Worm (Caenorhabditis elegans): Measurements from ENCODE around the gene C13A2.4.

ce11 chrV:7236694-7237093 is 42.5 kb upstream of the C13A2.4 start:
- TF ChIP-seq F13C5.2 (tag; optimal IDR thresholded peaks at IDR 0.05) (no peak), sea-1 (GFP tag; conservative IDR thresholded peaks at IDR 0.05) (no peak), scrt-1 (GFP tag; IDR thresholded peaks at IDR 0.05) (no peak), tbx-11 (GFP tag; IDR thresholded peaks at IDR 0.05) (no peak), hmbx-1 (tag; optimal IDR thresholded peaks at IDR 0.05) (no peak), hmg-4 (GFP tag; optimal IDR thresholded peaks at IDR 0.05) (no peak), ama-1 (optimal IDR thresholded peaks at IDR 0.05) (no peak), ets-7 (tag; optimal IDR thresholded peaks at IDR 0.05) (no peak), flt-1 (GFP tag; IDR thresholded peaks at IDR 0.05) (no peak), aly-1 (tag; optimal IDR thresholded peaks at IDR 0.05) (no peak), ceh-13 (GFP tag; optimal IDR thresholded peaks at IDR 0.05) (no peak)

Measured in whole organism, early embryonic.